Worm (Caenorhabditis elegans) whole organism, L3 larva: ENCODE data around the gene clec-36.

Source experiments
- R02D3.7 ChIP-seq: fragments of 150-350 bp; optimal IDR thresholded peaks from 2 replicates; lab custom pipeline; 2014; ENCODE audit warnings: missing biosample characterization, missing genetic modification characterization
- ZK546.5 ChIP-seq: sonication (generic microtip); optimal IDR thresholded peaks from 2 replicates; lab custom pipeline; 2017; ENCODE audit warnings: missing biosample characterization, missing genetic modification characterization
- aly-2 ChIP-seq: fragments of 150-350 bp; optimal IDR thresholded peaks from 2 replicates; lab custom pipeline; 2014; ENCODE audit warnings: missing biosample characterization, missing genetic modification characterization
- ama-1 ChIP-seq: fragments of 150-350 bp; optimal IDR thresholded peaks from 2 replicates; lab custom pipeline; 2018
- ceh-16 ChIP-seq: sonication (generic microtip); optimal IDR thresholded peaks from 2 replicates; lab custom pipeline; 2017; ENCODE audit warnings: missing biosample characterization, missing genetic modification characterization
- ceh-28 ChIP-seq: fragments of 150-350 bp; optimal IDR thresholded peaks from 2 replicates; lab custom pipeline; 2014; ENCODE audit warnings: missing biosample characterization, missing genetic modification reagents, missing genetic modification characterization
- ceh-9 ChIP-seq: sonication (generic microtip); optimal IDR thresholded peaks from 2 replicates; lab custom pipeline; 2018; ENCODE audit warnings: missing biosample characterization, missing genetic modification characterization
- daf-12 ChIP-seq: fragments of 150-350 bp; optimal IDR thresholded peaks from 2 replicates; lab custom pipeline; 2014; ENCODE audit warnings: missing biosample characterization, missing genetic modification reagents, missing genetic modification characterization
- egl-27 ChIP-seq: sonication (generic microtip); optimal IDR thresholded peaks from 4 replicates; lab custom pipeline; 2017; ENCODE audit warnings: missing biosample characterization, missing genetic modification reagents, missing genetic modification characterization
- egl-5 ChIP-seq: fragments of 150-350 bp; optimal IDR thresholded peaks from 2 replicates; lab custom pipeline; 2017; ENCODE audit warnings: missing biosample characterization, missing genetic modification reagents, missing genetic modification characterization, inconsistent platforms
- elt-1 ChIP-seq: fragments of 150-350 bp; optimal IDR thresholded peaks from 2 replicates; lab custom pipeline; 2014; ENCODE audit warnings: missing biosample characterization, missing genetic modification characterization
- elt-2 ChIP-seq: sonication (generic microtip); optimal IDR thresholded peaks from 2 replicates; lab custom pipeline; 2016; ENCODE audit warnings: missing genetic modification reagents, mild to moderate bottlenecking, missing genetic modification characterization, missing compliant biosample characterization
- elt-3 ChIP-seq, 3 experiments: fragments of 150-350 bp in 1 of 3; sonication (generic microtip) in 2 of 3; optimal IDR thresholded peaks; 2 replicates in 2 of 3; 4 replicates in 1 of 3; lab custom pipeline; 2014 to 2017; ENCODE audit warnings: missing biosample characterization in 3 of 3, missing genetic modification characterization in 3 of 3
- eor-1 ChIP-seq, 2 experiments: fragments of 150-350 bp; optimal IDR thresholded peaks; 2 replicates each; lab custom pipeline; 2014 to 2018; ENCODE audit warnings: missing biosample characterization in 2 of 2, missing genetic modification characterization in 2 of 2
- fkh-10 ChIP-seq: sonication (generic microtip); optimal IDR thresholded peaks from 2 replicates; lab custom pipeline; 2017; ENCODE audit warnings: missing biosample characterization, missing genetic modification reagents, missing genetic modification characterization
- fkh-2 ChIP-seq: fragments of 150-350 bp; optimal IDR thresholded peaks from 2 replicates; lab custom pipeline; 2014; ENCODE audit warnings: missing biosample characterization, missing genetic modification reagents, missing genetic modification characterization
- hmg-11 ChIP-seq: sonication (generic microtip); optimal IDR thresholded peaks from 2 replicates; lab custom pipeline; 2016; ENCODE audit warnings: missing genetic modification characterization, missing compliant biosample characterization
- jun-1 ChIP-seq: fragments of 150-350 bp; optimal IDR thresholded peaks from 2 replicates; lab custom pipeline; 2014; ENCODE audit warnings: missing biosample characterization, missing genetic modification reagents, missing genetic modification characterization
- lin-15B ChIP-seq: fragments of 150-350 bp; optimal IDR thresholded peaks from 2 replicates; lab custom pipeline; 2014; ENCODE audit warnings: missing biosample characterization, missing genetic modification characterization
- lin-39 ChIP-seq: fragments of 150-350 bp; optimal IDR thresholded peaks from 2 replicates; lab custom pipeline; 2018; ENCODE audit warnings: missing biosample characterization, missing genetic modification reagents, missing genetic modification characterization
- lsy-12 ChIP-seq: sonication (generic microtip); optimal IDR thresholded peaks from 2 replicates; lab custom pipeline; 2016; ENCODE audit warnings: mild to moderate bottlenecking, missing genetic modification characterization, missing compliant biosample characterization
- mdl-1 ChIP-seq: fragments of 150-350 bp; optimal IDR thresholded peaks from 2 replicates; lab custom pipeline; 2014; ENCODE audit warnings: missing biosample characterization, missing genetic modification characterization
- nhr-12 ChIP-seq: fragments of 150-350 bp; optimal IDR thresholded peaks from 2 replicates; lab custom pipeline; 2014; ENCODE audit warnings: missing biosample characterization, missing genetic modification characterization
- nhr-23 ChIP-seq: fragments of 150-350 bp; optimal IDR thresholded peaks from 2 replicates; lab custom pipeline; 2014; ENCODE audit warnings: missing biosample characterization, missing genetic modification reagents, missing genetic modification characterization
- nhr-237 ChIP-seq: fragments of 150-350 bp; optimal IDR thresholded peaks from 2 replicates; lab custom pipeline; 2014; ENCODE audit warnings: missing biosample characterization, missing genetic modification characterization
- nhr-28 ChIP-seq: fragments of 150-350 bp; optimal IDR thresholded peaks from 2 replicates; lab custom pipeline; 2014; ENCODE audit warnings: missing biosample characterization, missing genetic modification characterization
- nhr-43 ChIP-seq: sonication (generic microtip); optimal IDR thresholded peaks from 2 replicates; lab custom pipeline; 2016; ENCODE audit warnings: mild to moderate bottlenecking, missing genetic modification characterization, missing compliant biosample characterization; ENCODE audit not compliant: poor library complexity, severe bottlenecking
- nhr-67 ChIP-seq: fragments of 150-350 bp; optimal IDR thresholded peaks from 2 replicates; lab custom pipeline; 2014; ENCODE audit warnings: missing biosample characterization, missing genetic modification characterization
- nhr-77 ChIP-seq: fragments of 150-350 bp; optimal IDR thresholded peaks from 2 replicates; lab custom pipeline; 2014; ENCODE audit warnings: missing biosample characterization, missing genetic modification characterization
- pqm-1 ChIP-seq: fragments of 150-350 bp; optimal IDR thresholded peaks from 2 replicates; lab custom pipeline; 2017; ENCODE audit warnings: missing biosample characterization, missing genetic modification characterization, inconsistent platforms
- sea-2 ChIP-seq: fragments of 150-350 bp; sonication (generic microtip); optimal IDR thresholded peaks from 4 replicates; lab custom pipeline; 2014; ENCODE audit warnings: missing biosample characterization, missing genetic modification reagents, missing genetic modification characterization
- skn-1 ChIP-seq: fragments of 150-350 bp; optimal IDR thresholded peaks from 2 replicates; lab custom pipeline; 2014; ENCODE audit warnings: missing biosample characterization, missing genetic modification characterization
- snpc-4 ChIP-seq: fragments of 150-350 bp; optimal IDR thresholded peaks from 2 replicates; lab custom pipeline; 2014; ENCODE audit warnings: missing biosample characterization, missing genetic modification characterization
- tbx-2 ChIP-seq: sonication (generic microtip); optimal IDR thresholded peaks from 2 replicates; lab custom pipeline; 2016; ENCODE audit warnings: mild to moderate bottlenecking, missing genetic modification characterization, missing compliant biosample characterization
- unc-39 ChIP-seq: sonication (generic microtip); optimal IDR thresholded peaks from 4 replicates; lab custom pipeline; 2017; ENCODE audit warnings: missing biosample characterization, missing genetic modification characterization
- zag-1 ChIP-seq: fragments of 150-350 bp; optimal IDR thresholded peaks from 2 replicates; lab custom pipeline; 2014; ENCODE audit warnings: missing biosample characterization, missing genetic modification characterization
- ztf-11 ChIP-seq: fragments of 150-350 bp; optimal IDR thresholded peaks from 2 replicates; lab custom pipeline; 2014; ENCODE audit warnings: missing biosample characterization, missing genetic modification characterization

Gene clec-36

DNA sequence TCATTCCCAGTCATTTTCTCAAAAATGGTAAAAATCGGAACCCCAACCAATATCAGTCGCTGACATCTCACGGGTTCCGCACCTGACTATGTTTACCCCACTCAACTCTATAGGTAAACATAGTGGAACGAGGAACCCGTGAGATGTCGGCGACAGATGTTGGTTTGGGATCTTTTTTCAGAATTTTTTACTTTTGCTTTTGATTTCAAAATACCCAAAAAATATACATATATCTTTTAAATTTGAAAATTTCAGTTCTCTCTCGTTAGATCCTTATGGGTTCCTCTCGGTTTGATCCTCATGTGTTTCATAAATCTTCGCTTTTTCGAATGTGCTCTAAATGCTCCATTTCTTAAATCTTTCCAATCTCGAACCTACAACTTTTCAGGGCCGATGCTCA, 25.2 kb upstream of the clec-36 start, which contains the start of gene srw-23:
TSS of gene srw-23 (plus strand) at position 301 of the 400 bp plus-strand sequence.
- TF ChIP-seq nhr-77 (tag; lab: Kevin White, UChicago) (no peak), elt-1 (no peak), nhr-43 (tag; lab: Kevin White, UChicago) (no peak), lin-15B (no peak), lsy-12 (tag; lab: Kevin White, UChicago) (no peak), nhr-237 (tag; lab: Kevin White, UChicago) (no peak), tbx-2 (tag; lab: Kevin White, UChicago) (no peak), snpc-4 (tag; lab: Kevin White, UChicago) (no peak), R02D3.7 (tag; lab: Kevin White, UChicago) (no peak)

DNA sequence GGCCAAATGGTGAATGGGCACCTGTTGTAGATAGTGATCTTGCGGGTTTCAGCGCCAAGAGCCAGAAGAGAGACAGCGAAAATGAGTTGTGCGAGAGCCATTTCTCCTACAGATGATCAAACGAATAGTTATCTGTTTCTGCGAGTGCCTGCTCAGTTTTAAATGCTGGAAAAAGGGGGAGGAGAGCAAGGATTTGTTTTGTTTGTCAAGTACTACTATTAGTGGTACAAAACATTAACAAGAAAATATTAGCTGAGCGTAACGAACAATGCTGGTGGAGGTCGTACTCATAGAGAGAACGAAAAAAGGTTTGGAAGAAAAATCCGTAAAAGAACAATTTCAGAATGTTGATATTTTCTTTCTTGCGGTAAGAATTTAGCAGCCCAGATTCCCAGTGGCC, 23.0 kb upstream of the clec-36 start, which contains the start of gene thn-4:
TSS of gene thn-4 (minus strand) at position 101 of the 400 bp plus-strand sequence.
- no peak for TF ChIP-seq ama-1 (lab: Kevin White, UChicago)
- no peak for TF ChIP-seq snpc-4 (tag; lab: Kevin White, UChicago)
- no peak for TF ChIP-seq nhr-12 (tag; lab: Kevin White, UChicago)
- TF ChIP-seq ceh-28 (tag; lab: Kevin White, UChicago): no peak
- TF ChIP-seq eor-1 (tag; optimal IDR thresholded peaks at IDR 0.05; lab: Kevin White, UChicago): no peak
- TF ChIP-seq ZK546.5 (tag; lab: Kevin White, UChicago): no peak
- TF ChIP-seq hmg-11 (tag; lab: Kevin White, UChicago): no peak
- no peak for TF ChIP-seq elt-2

DNA sequence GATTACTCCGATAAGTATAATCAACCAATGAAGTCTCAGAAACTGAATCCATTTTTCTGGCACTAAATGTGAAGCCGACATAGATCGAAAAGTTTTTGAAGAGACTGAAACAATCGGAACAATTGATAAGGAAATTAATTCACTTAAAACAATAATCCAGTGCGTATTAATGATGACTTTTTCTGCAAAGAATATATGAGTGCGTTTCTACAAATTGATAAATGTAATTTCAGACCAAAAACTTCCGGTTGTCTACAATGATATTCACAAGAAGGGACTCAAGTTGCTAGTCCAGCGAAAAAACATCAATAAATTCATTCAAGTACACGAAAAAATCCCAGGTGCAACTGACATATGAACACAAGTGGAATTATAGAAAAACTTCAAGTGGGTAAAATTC, 21.3 kb upstream of the clec-36 start, which contains the start of gene clec-33:
TSS of gene clec-33 (minus strand) at position 101 of the 400 bp plus-strand sequence.
- TF ChIP-seq jun-1 (tag; lab: Kevin White, UChicago) (no peak), zag-1 (no peak), ztf-11 (tag; lab: Kevin White, UChicago) (no peak), fkh-2 (tag; lab: Kevin White, UChicago) (no peak)

DNA sequence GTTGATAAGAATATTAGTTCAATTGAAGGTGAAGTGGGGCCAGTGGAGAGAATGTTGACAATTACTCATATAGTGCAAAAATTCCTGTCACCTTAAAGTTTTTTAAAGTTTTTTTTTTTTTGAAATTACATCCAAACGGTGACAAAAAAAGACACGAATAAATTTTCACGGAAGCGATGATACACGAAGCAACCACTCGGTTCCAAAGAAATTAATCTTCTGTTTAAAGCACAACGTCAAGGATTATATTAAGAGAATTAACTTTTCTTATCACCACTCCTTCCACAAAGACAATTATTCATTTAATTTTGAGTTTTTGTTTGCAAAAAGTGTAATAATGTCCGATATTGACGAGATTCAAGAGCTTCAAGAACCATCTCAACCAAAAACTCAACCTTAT, 17.0 kb upstream of the clec-36 start, which contains the start of gene clec-28:
TSS of gene clec-28 (plus strand) at position 301 of the 400 bp plus-strand sequence.
- no peak for TF ChIP-seq ceh-9 (tag; lab: Kevin White, UChicago)
- no peak for TF ChIP-seq fkh-10 (GFP tag; lab: Kevin White, UChicago)
- TF ChIP-seq jun-1 (tag; lab: Kevin White, UChicago): no peak
- TF ChIP-seq nhr-23 (tag; lab: Kevin White, UChicago): no peak
- no peak for TF ChIP-seq ztf-11 (tag; lab: Kevin White, UChicago)
- TF ChIP-seq hmg-11 (tag; lab: Kevin White, UChicago): no peak
- TF ChIP-seq ama-1 (lab: Kevin White, UChicago): no peak
- TF ChIP-seq egl-27 (tag; lab: Kevin White, UChicago): no peak
- TF ChIP-seq nhr-12 (tag; lab: Kevin White, UChicago): no peak
- no peak for TF ChIP-seq nhr-77 (tag; lab: Kevin White, UChicago)
- no peak for TF ChIP-seq ceh-16 (tag; lab: Kevin White, UChicago)
- no peak for TF ChIP-seq pqm-1
- TF ChIP-seq skn-1 (tag; lab: Kevin White, UChicago): no peak
- no peak for TF ChIP-seq nhr-43 (tag; lab: Kevin White, UChicago)
- no peak for TF ChIP-seq mdl-1 (tag; lab: Kevin White, UChicago)
- no peak for TF ChIP-seq nhr-28 (tag; lab: Kevin White, UChicago)

DNA sequence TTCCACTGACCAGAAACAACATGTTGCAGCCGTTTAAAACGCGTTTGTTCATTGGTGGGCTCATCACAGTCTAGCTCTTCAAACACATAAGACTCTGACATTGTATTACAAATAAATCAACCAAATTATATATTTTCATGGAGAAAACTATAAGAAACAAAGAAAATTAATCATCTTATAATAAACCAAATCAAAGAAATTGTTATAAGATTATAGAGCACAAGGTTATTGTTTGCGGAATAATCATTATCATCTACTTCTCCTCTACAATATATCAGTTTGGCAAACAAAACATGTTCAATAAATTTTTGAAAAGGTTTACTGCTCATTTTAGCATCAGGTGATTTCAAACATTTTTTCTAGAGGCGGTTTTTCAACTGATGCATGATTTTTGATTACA, 13.3 kb upstream of the clec-36 start, which contains the start of the genes clec-32 and clec-24:
TSS of gene clec-32 (minus strand) at position 101 of the 400 bp plus-strand sequence.
TSS of gene clec-24 (plus strand) at position 294 of the 400 bp plus-strand sequence.
- TF ChIP-seq unc-39 (tag; lab: Kevin White, UChicago) (no peak), nhr-67 (no peak), ceh-28 (tag; lab: Kevin White, UChicago) (no peak), daf-12 (no peak), aly-2 (no peak), ZK546.5 (tag; lab: Kevin White, UChicago) (no peak), elt-2 (no peak), egl-27 (tag; lab: Kevin White, UChicago) (no peak), nhr-28 (tag; lab: Kevin White, UChicago) (no peak), elt-3 (tag; optimal IDR thresholded peaks at IDR 0.05; lab: Kevin White, UChicago) (no peak), ama-1 (lab: Kevin White, UChicago) (no peak), lin-39 (tag; lab: Kevin White, UChicago) (no peak), sea-2 (no peak), skn-1 (tag; lab: Kevin White, UChicago) (no peak), egl-5 (tag; lab: Kevin White, UChicago) (no peak), nhr-77 (tag; lab: Kevin White, UChicago) (no peak)
- TF ChIP-seq, all 47 proteins: peak for 0
